Worm (Caenorhabditis elegans): ENCODE data around the gene sec-3.

Gene sec-3

ce11 chrX:3087245-3087644 lies 12.4 kb downstream of the sec-3 start, which contains the start of gene F52E4.5:
F52E4.5 (minus strand) TSS chrX:3087345.
- TF ChIP-seq hmbx-1 (tag; optimal IDR thresholded peaks at IDR 0.05) (no peak), aly-1 (tag; optimal IDR thresholded peaks at IDR 0.05) (no peak), ets-7 (tag; optimal IDR thresholded peaks at IDR 0.05) (no peak), tra-4 (tag; optimal IDR thresholded peaks at IDR 0.05) (no peak), hnd-1 (tag; optimal IDR thresholded peaks at IDR 0.05) (no peak), F13C5.2 (tag; optimal IDR thresholded peaks at IDR 0.05) (no peak), pes-1 (GFP tag; IDR thresholded peaks at IDR 0.05) (no peak), tbx-11 (GFP tag; IDR thresholded peaks at IDR 0.05) (no peak), sea-1 (GFP tag; conservative IDR thresholded peaks at IDR 0.05) (no peak), ama-1 (optimal IDR thresholded peaks at IDR 0.05) (no peak), B0310.2 (tag; optimal IDR thresholded peaks at IDR 0.05) (no peak), hmg-4 (GFP tag; optimal IDR thresholded peaks at IDR 0.05) (no peak), ceh-13 (GFP tag; optimal IDR thresholded peaks at IDR 0.05) (no peak)

ce11 chrX:3080825-3081224 lies 18.8 kb downstream of the sec-3 start, which contains the start of gene twk-16:
twk-16 (plus strand) TSS chrX:3081125.
- TF ChIP-seq pes-1 (GFP tag; IDR thresholded peaks at IDR 0.05), result no peak

- TF ChIP-seq tbx-11 (GFP tag; IDR thresholded peaks at IDR 0.05), result no peak
- no peak for TF ChIP-seq ceh-36 (tag; optimal IDR thresholded peaks at IDR 0.05)
- TF ChIP-seq sea-1 (GFP tag; conservative IDR thresholded peaks at IDR 0.05), result no peak
- TF ChIP-seq scrt-1 (GFP tag; IDR thresholded peaks at IDR 0.05), result no peak
- TF ChIP-seq ceh-13 (GFP tag; optimal IDR thresholded peaks at IDR 0.05), result no peak
- TF ChIP-seq tra-4 (tag; optimal IDR thresholded peaks at IDR 0.05), result no peak
- no peak for TF ChIP-seq B0310.2 (tag; optimal IDR thresholded peaks at IDR 0.05)
- TF ChIP-seq F13C5.2 (tag; optimal IDR thresholded peaks at IDR 0.05), result no peak
- TF ChIP-seq aly-1 (tag; optimal IDR thresholded peaks at IDR 0.05), result no peak
- no peak for TF ChIP-seq pes-1 (GFP tag; IDR thresholded peaks at IDR 0.05)
- TF ChIP-seq ets-7 (tag; optimal IDR thresholded peaks at IDR 0.05), result no peak
- TF ChIP-seq hnd-1 (tag; optimal IDR thresholded peaks at IDR 0.05), result no peak
These were observed 29.3 kb downstream of the sec-3 start, which contains the start of gene ceh-31 for ce11 chrX:3070322-3070721. ceh-31 (minus strand) TSS chrX:3070422.

- TF ChIP-seq ceh-13 (GFP tag; optimal IDR thresholded peaks at IDR 0.05) (no peak), scrt-1 (GFP tag; IDR thresholded peaks at IDR 0.05) (no peak), B0310.2 (tag; optimal IDR thresholded peaks at IDR 0.05) (no peak), ceh-36 (tag; optimal IDR thresholded peaks at IDR 0.05) (no peak), aly-1 (tag; optimal IDR thresholded peaks at IDR 0.05) (no peak), hnd-1 (tag; optimal IDR thresholded peaks at IDR 0.05) (no peak), tbx-37 (GFP tag; conservative IDR thresholded peaks at IDR 0.05) (no peak), F13C5.2 (tag; optimal IDR thresholded peaks at IDR 0.05) (no peak), pes-1 (GFP tag; IDR thresholded peaks at IDR 0.05) (no peak), ets-7 (tag; optimal IDR thresholded peaks at IDR 0.05) (no peak), hmbx-1 (tag; optimal IDR thresholded peaks at IDR 0.05) (no peak), tbx-11 (GFP tag; IDR thresholded peaks at IDR 0.05) (no peak), tra-4 (tag; optimal IDR thresholded peaks at IDR 0.05) (no peak), hmg-4 (GFP tag; optimal IDR thresholded peaks at IDR 0.05) (no peak)
These were observed 32.6 kb downstream of the sec-3 start for ce11 chrX:3067052-3067451.

ce11 chrX:3063274-3063673 lies 36.4 kb downstream of the sec-3 start, which contains the start of gene ceh-30:
ceh-30 (plus strand) TSS chrX:3063574.
- TF ChIP-seq F13C5.2 (tag; optimal IDR thresholded peaks at IDR 0.05), result no peak
- TF ChIP-seq ceh-13 (GFP tag; optimal IDR thresholded peaks at IDR 0.05), result no peak
- no peak for TF ChIP-seq scrt-1 (GFP tag; IDR thresholded peaks at IDR 0.05)
- no peak for TF ChIP-seq ets-7 (tag; optimal IDR thresholded peaks at IDR 0.05)
- no peak for TF ChIP-seq tra-4 (tag; optimal IDR thresholded peaks at IDR 0.05)
- TF ChIP-seq sea-1 (GFP tag; conservative IDR thresholded peaks at IDR 0.05), result no peak
- no peak for TF ChIP-seq hnd-1 (tag; optimal IDR thresholded peaks at IDR 0.05)

ce11 chrX:3061698-3062097 lies 38.0 kb downstream of the sec-3 start:
- TF ChIP-seq ceh-13 (GFP tag; optimal IDR thresholded peaks at IDR 0.05) (no peak), tbx-37 (GFP tag; conservative IDR thresholded peaks at IDR 0.05) (no peak), scrt-1 (GFP tag; IDR thresholded peaks at IDR 0.05) (no peak), pes-1 (GFP tag; IDR thresholded peaks at IDR 0.05) (no peak), hmbx-1 (tag; optimal IDR thresholded peaks at IDR 0.05) (no peak), hmg-4 (GFP tag; optimal IDR thresholded peaks at IDR 0.05) (no peak), aly-1 (tag; optimal IDR thresholded peaks at IDR 0.05) (no peak), B0310.2 (tag; optimal IDR thresholded peaks at IDR 0.05) (no peak), flt-1 (GFP tag; IDR thresholded peaks at IDR 0.05) (no peak), ama-1 (optimal IDR thresholded peaks at IDR 0.05) (no peak), ets-7 (tag; optimal IDR thresholded peaks at IDR 0.05) (no peak), tra-4 (tag; optimal IDR thresholded peaks at IDR 0.05) (no peak)

- TF ChIP-seq flt-1 (GFP tag; IDR thresholded peaks at IDR 0.05) (no peak), F13C5.2 (tag; optimal IDR thresholded peaks at IDR 0.05) (no peak), hmg-4 (GFP tag; optimal IDR thresholded peaks at IDR 0.05) (no peak), pes-1 (GFP tag; IDR thresholded peaks at IDR 0.05) (no peak), ceh-36 (tag; optimal IDR thresholded peaks at IDR 0.05) (no peak), ets-7 (tag; optimal IDR thresholded peaks at IDR 0.05) (no peak), ama-1 (optimal IDR thresholded peaks at IDR 0.05) (no peak), tra-4 (tag; optimal IDR thresholded peaks at IDR 0.05) (no peak), hmbx-1 (tag; optimal IDR thresholded peaks at IDR 0.05) (no peak), ceh-13 (GFP tag; optimal IDR thresholded peaks at IDR 0.05) (no peak), tbx-11 (GFP tag; IDR thresholded peaks at IDR 0.05) (no peak)
These were observed 40.4 kb downstream of the sec-3 start, which contains the start of gene rsef-1 for ce11 chrX:3059299-3059698. rsef-1 (minus strand) TSS chrX:3059399.

- TF ChIP-seq tra-4 (tag; optimal IDR thresholded peaks at IDR 0.05), result no peak
- TF ChIP-seq tbx-37 (GFP tag; conservative IDR thresholded peaks at IDR 0.05), result no peak
- TF ChIP-seq ceh-36 (tag; optimal IDR thresholded peaks at IDR 0.05), result no peak
- TF ChIP-seq hmbx-1 (tag; optimal IDR thresholded peaks at IDR 0.05), result no peak
- TF ChIP-seq sea-1 (GFP tag; conservative IDR thresholded peaks at IDR 0.05), result no peak
- no peak for TF ChIP-seq ceh-13 (GFP tag; optimal IDR thresholded peaks at IDR 0.05)
- no peak for TF ChIP-seq aly-1 (tag; optimal IDR thresholded peaks at IDR 0.05)
- no peak for TF ChIP-seq tbx-11 (GFP tag; IDR thresholded peaks at IDR 0.05)
- no peak for TF ChIP-seq ama-1 (optimal IDR thresholded peaks at IDR 0.05)
These were observed 42.0 kb downstream of the sec-3 start for ce11 chrX:3057656-3058055.
